Worm (Caenorhabditis elegans) whole organism, L4/young adult: Measurements from ENCODE around the gene Y116A8C.470.

Source experiments
- W03F9.2 ChIP-seq: fragments of 150-350 bp; optimal IDR thresholded peaks from 2 replicates; lab custom pipeline; 2014; ENCODE audit warnings: missing biosample characterization, missing genetic modification characterization
- him-1 ChIP-seq: sonication (generic microtip); optimal IDR thresholded peaks from 2 replicates; lab custom pipeline; 2016; ENCODE audit warnings: missing genotype, missing genetic modification reagents, missing genetic modification characterization, missing compliant biosample characterization

DNA sequence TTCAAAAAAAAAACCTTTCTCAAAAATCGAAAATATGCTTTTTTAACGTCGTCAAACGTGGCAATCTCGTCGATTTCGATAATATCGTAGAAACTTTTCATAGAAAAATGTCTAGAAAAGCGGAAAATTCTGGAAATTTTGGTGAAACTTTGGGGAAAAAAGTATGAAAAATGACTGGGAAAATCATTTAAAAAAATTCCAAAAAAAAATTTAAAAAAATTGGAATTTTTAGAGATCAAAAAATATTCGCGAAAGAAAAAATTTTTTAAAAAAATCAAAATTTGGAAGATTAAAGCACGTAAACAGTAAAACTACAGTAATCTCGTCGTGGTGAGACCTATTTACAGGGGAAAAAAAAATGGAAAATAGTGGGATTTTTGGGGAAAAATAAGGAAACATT, 19.9 kb upstream of the Y116A8C.470 start, which contains the start of gene Y116A8C.10:
- TF ChIP-seq him-1 (tag; lab: Kevin White, UChicago) (no peak), W03F9.2 (tag; lab: Kevin White, UChicago) (no peak)
